Worm (Caenorhabditis elegans) whole organism, L3 larva: Measurements from ENCODE around the gene F15H10.8.

Source experiments
- aly-2 ChIP-seq: fragments of 150-350 bp; optimal IDR thresholded peaks from 2 replicates; lab custom pipeline; 2014; ENCODE audit warnings: missing biosample characterization, missing genetic modification characterization
- ama-1 ChIP-seq: fragments of 150-350 bp; optimal IDR thresholded peaks from 2 replicates; lab custom pipeline; 2018
- ceh-16 ChIP-seq: sonication (generic microtip); optimal IDR thresholded peaks from 2 replicates; lab custom pipeline; 2017; ENCODE audit warnings: missing biosample characterization, missing genetic modification characterization
- elt-3 ChIP-seq, 3 experiments: fragments of 150-350 bp in 1 of 3; sonication (generic microtip) in 2 of 3; optimal IDR thresholded peaks; 2 replicates in 2 of 3; 4 replicates in 1 of 3; lab custom pipeline; 2014 to 2017; ENCODE audit warnings: missing biosample characterization in 3 of 3, missing genetic modification characterization in 3 of 3
- fkh-10 ChIP-seq: sonication (generic microtip); optimal IDR thresholded peaks from 2 replicates; lab custom pipeline; 2017; ENCODE audit warnings: missing biosample characterization, missing genetic modification reagents, missing genetic modification characterization
- fos-1 ChIP-seq: fragments of 150-350 bp; optimal IDR thresholded peaks from 2 replicates; lab custom pipeline; 2014; ENCODE audit warnings: missing biosample characterization, missing genetic modification characterization
- nhr-11 ChIP-seq: fragments of 150-350 bp; optimal IDR thresholded peaks from 2 replicates; lab custom pipeline; 2014; ENCODE audit warnings: missing biosample characterization, missing genetic modification characterization
- nhr-28 ChIP-seq: fragments of 150-350 bp; optimal IDR thresholded peaks from 2 replicates; lab custom pipeline; 2014; ENCODE audit warnings: missing biosample characterization, missing genetic modification characterization
- pha-4 ChIP-seq: fragments of 150-350 bp; optimal IDR thresholded peaks from 2 replicates; lab custom pipeline; 2014; ENCODE audit warnings: missing biosample characterization, missing genetic modification reagents, missing genetic modification characterization
- tbx-2 ChIP-seq: sonication (generic microtip); optimal IDR thresholded peaks from 2 replicates; lab custom pipeline; 2016; ENCODE audit warnings: mild to moderate bottlenecking, missing genetic modification characterization, missing compliant biosample characterization
- unc-39 ChIP-seq: sonication (generic microtip); optimal IDR thresholded peaks from 4 replicates; lab custom pipeline; 2017; ENCODE audit warnings: missing biosample characterization, missing genetic modification characterization
- ztf-4 ChIP-seq: fragments of 150-350 bp; optimal IDR thresholded peaks from 2 replicates; lab custom pipeline; 2014; ENCODE audit warnings: missing biosample characterization, missing genetic modification characterization

DNA sequence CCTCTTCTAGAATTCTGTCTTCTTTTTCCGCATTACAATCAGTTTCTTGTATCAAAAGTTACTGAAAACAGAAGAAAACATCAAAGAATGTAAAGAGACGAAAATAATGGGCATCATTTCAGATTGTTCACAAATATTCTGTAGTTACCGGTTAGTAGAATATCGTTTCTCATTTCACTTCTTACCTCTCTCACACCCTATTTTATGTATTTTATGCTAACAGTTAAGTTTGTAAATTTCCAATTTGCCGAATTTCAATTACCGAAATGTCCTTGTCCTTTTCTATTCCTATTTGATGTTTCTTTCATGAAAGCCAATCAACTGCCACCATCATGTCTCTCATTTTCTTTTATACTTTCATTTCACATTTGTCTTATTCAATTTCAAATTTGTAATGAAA is 20.8 kb upstream of the F15H10.8 start:
- TF ChIP-seq aly-2 (tag; lab: Kevin White, UChicago), result no peak
- TF ChIP-seq nhr-11 (tag; lab: Kevin White, UChicago), result no peak
- TF ChIP-seq ztf-4, result no peak
- TF ChIP-seq elt-3 (tag; optimal IDR thresholded peaks at IDR 0.05; lab: Kevin White, UChicago), result no peak
- no peak for TF ChIP-seq nhr-28 (tag; lab: Kevin White, UChicago)
- no peak for TF ChIP-seq pha-4 (tag; lab: Kevin White, UChicago)
- no peak for TF ChIP-seq unc-39
- TF ChIP-seq fkh-10, result no peak
- TF ChIP-seq fos-1 (tag; lab: Kevin White, UChicago), result no peak
- no peak for TF ChIP-seq tbx-2
- no peak for TF ChIP-seq ama-1 (lab: Kevin White, UChicago)
- no peak for TF ChIP-seq ceh-16 (tag; lab: Kevin White, UChicago)
